Worm (Caenorhabditis elegans): Measurements from ENCODE around the gene F40G9.18.

ce11 chrIII:188426-188888 is 19.1 kb upstream of the F40G9.18 start, which contains the start of gene ubc-20:
- TF ChIP-seq flt-1 (GFP tag; IDR thresholded peaks at IDR 0.05) (no peak), klf-2 (GFP tag; conservative IDR thresholded peaks at IDR 0.05) (no peak), ztf-29 (GFP tag; IDR thresholded peaks at IDR 0.05) (no peak)

Data from whole organism, midembryonic.